Fruit fly (Drosophila melanogaster): ENCODE measurements around the gene CG12017.

Gene CG12017

dm6 chr3L:3279930-3280329, at the start of gene CG12017:
TSS of gene CG12017 (plus strand) at chr3L:3280239.
- TF ChIP-seq h (optimal IDR thresholded peaks at IDR 0.05) (no peak), psq (optimal IDR thresholded peaks at IDR 0.05) (no peak), insv (optimal IDR thresholded peaks at IDR 0.05) (no peak), Myc (optimal IDR thresholded peaks at IDR 0.05) (no peak), Sin3A (optimal IDR thresholded peaks at IDR 0.05) (no peak), ttk (optimal IDR thresholded peaks at IDR 0.05) (no peak)

- TF ChIP-seq Sin3A (optimal IDR thresholded peaks at IDR 0.05) (no peak), Myc (optimal IDR thresholded peaks at IDR 0.05) (no peak), psq (optimal IDR thresholded peaks at IDR 0.05) (no peak), h (optimal IDR thresholded peaks at IDR 0.05) (no peak), ttk (optimal IDR thresholded peaks at IDR 0.05) (no peak), insv (optimal IDR thresholded peaks at IDR 0.05) (no peak)
Observed at dm6 chr3L:3236319-3236718, 43.7 kb upstream of the CG12017 start.

- no peak for TF ChIP-seq ttk (optimal IDR thresholded peaks at IDR 0.05)
- TF ChIP-seq Sin3A (optimal IDR thresholded peaks at IDR 0.05), result no peak
Observed at dm6 chr3L:3239033-3239752, 40.8 kb upstream of the CG12017 start, which contains the start of gene CG17746. TSS of gene CG17746 (minus strand) at chr3L:3239578.

dm6 chr3L:3239785-3240596, 40.0 kb upstream of the CG12017 start:
- TF ChIP-seq Sin3A (optimal IDR thresholded peaks at IDR 0.05) (no peak), insv (optimal IDR thresholded peaks at IDR 0.05) (no peak), Myc (optimal IDR thresholded peaks at IDR 0.05) (no peak), ttk (optimal IDR thresholded peaks at IDR 0.05) (no peak), psq (optimal IDR thresholded peaks at IDR 0.05) (no peak), h (optimal IDR thresholded peaks at IDR 0.05) (no peak)

dm6 chr3L:3240597-3241367, 39.3 kb upstream of the CG12017 start:
- TF ChIP-seq insv (optimal IDR thresholded peaks at IDR 0.05), result no peak
- TF ChIP-seq psq (optimal IDR thresholded peaks at IDR 0.05), result no peak
- TF ChIP-seq h (optimal IDR thresholded peaks at IDR 0.05), result no peak
- TF ChIP-seq ttk (optimal IDR thresholded peaks at IDR 0.05), result no peak
- no peak for TF ChIP-seq Sin3A (optimal IDR thresholded peaks at IDR 0.05)
- TF ChIP-seq Myc (optimal IDR thresholded peaks at IDR 0.05), result no peak

dm6 chr3L:3241368-3241640, 38.7 kb upstream of the CG12017 start:
- TF ChIP-seq Myc (optimal IDR thresholded peaks at IDR 0.05) (no peak), psq (optimal IDR thresholded peaks at IDR 0.05) (no peak), ttk (optimal IDR thresholded peaks at IDR 0.05) (no peak), Sin3A (optimal IDR thresholded peaks at IDR 0.05) (no peak), insv (optimal IDR thresholded peaks at IDR 0.05) (no peak), h (optimal IDR thresholded peaks at IDR 0.05) (no peak)

dm6 chr3L:3242121-3243083, 37.6 kb upstream of the CG12017 start:
- no peak for TF ChIP-seq Myc (optimal IDR thresholded peaks at IDR 0.05)
- TF ChIP-seq insv (optimal IDR thresholded peaks at IDR 0.05), result no peak
- TF ChIP-seq Sin3A (optimal IDR thresholded peaks at IDR 0.05), result no peak
- no peak for TF ChIP-seq h (optimal IDR thresholded peaks at IDR 0.05)
- TF ChIP-seq ttk (optimal IDR thresholded peaks at IDR 0.05), result no peak
- no peak for TF ChIP-seq psq (optimal IDR thresholded peaks at IDR 0.05)

- TF ChIP-seq h (optimal IDR thresholded peaks at IDR 0.05) (no peak), ttk (optimal IDR thresholded peaks at IDR 0.05) (no peak), Sin3A (optimal IDR thresholded peaks at IDR 0.05) (no peak), insv (optimal IDR thresholded peaks at IDR 0.05) (no peak), Myc (optimal IDR thresholded peaks at IDR 0.05) (no peak), psq (optimal IDR thresholded peaks at IDR 0.05) (no peak)
Observed at dm6 chr3L:3244244-3245144, 35.5 kb upstream of the CG12017 start, which contains the start of gene CG12078. TSS of gene CG12078 (minus strand) at chr3L:3244294.

- no peak for TF ChIP-seq h (optimal IDR thresholded peaks at IDR 0.05)
- no peak for TF ChIP-seq insv (optimal IDR thresholded peaks at IDR 0.05)
- no peak for TF ChIP-seq ttk (optimal IDR thresholded peaks at IDR 0.05)
- TF ChIP-seq psq (optimal IDR thresholded peaks at IDR 0.05), result no peak
- TF ChIP-seq Myc (optimal IDR thresholded peaks at IDR 0.05), result no peak
- no peak for TF ChIP-seq Sin3A (optimal IDR thresholded peaks at IDR 0.05)
Observed at dm6 chr3L:3245189-3245588, 34.9 kb upstream of the CG12017 start.

dm6 chr3L:3246378-3247129, 33.5 kb upstream of the CG12017 start:
- TF ChIP-seq h (optimal IDR thresholded peaks at IDR 0.05), result no peak
- TF ChIP-seq Myc (optimal IDR thresholded peaks at IDR 0.05), result no peak
- no peak for TF ChIP-seq ttk (optimal IDR thresholded peaks at IDR 0.05)
- no peak for TF ChIP-seq psq (optimal IDR thresholded peaks at IDR 0.05)
- no peak for TF ChIP-seq Sin3A (optimal IDR thresholded peaks at IDR 0.05)
- no peak for TF ChIP-seq insv (optimal IDR thresholded peaks at IDR 0.05)

Measured in Kc167 (cell line).